Fruit fly (Drosophila melanogaster): Measurements from ENCODE around the gene epsilonCOP.
A peak's percentile ranks its signal among the peaks of the same experiment; 100 is the strongest.

epsilonCOP gene

dm6 chr2L:6457583-6457982 is 31.3 kb upstream of the epsilonCOP start:
- TF ChIP-seq HLH4C (GFP tag; IDR thresholded peaks at IDR 0.05; ENCODE audit: partially characterized antibody) (0 out of 3 replicates have a peak, but pooled peaks have one; percentile 9), kni (GFP tag; optimal IDR thresholded peaks at IDR 0.05) (no peak)

dm6 chr2L:6461497-6461896 is 27.4 kb upstream of the epsilonCOP start:
- TF ChIP-seq HLH4C (GFP tag; IDR thresholded peaks at IDR 0.05; ENCODE audit: partially characterized antibody) (no peak), E2f1 (GFP tag; IDR thresholded peaks at IDR 0.05) (no peak), Optix (GFP tag; IDR thresholded peaks at IDR 0.05) (no peak), CG13287 (GFP tag; IDR thresholded peaks at IDR 0.05; ENCODE audit: partially characterized antibody) (no peak), p53 (GFP tag; optimal IDR thresholded peaks at IDR 0.05) (no peak), CG18476 (GFP tag; optimal IDR thresholded peaks at IDR 0.05) (no peak), pzg (GFP tag; optimal IDR thresholded peaks at IDR 0.05) (no peak), crp (GFP tag; optimal IDR thresholded peaks at IDR 0.05) (no peak), CG11723 (GFP tag; optimal IDR thresholded peaks at IDR 0.05) (peak; percentile 2), CG5180 (GFP tag; optimal IDR thresholded peaks at IDR 0.05) (peak; percentile 58), Scr (GFP tag; IDR thresholded peaks at IDR 0.05; ENCODE audit: partially characterized antibody) (no peak), nerfin-2 (GFP tag; IDR thresholded peaks at IDR 0.05; ENCODE audit: partially characterized antibody) (no peak), CG15601 (tag; optimal IDR thresholded peaks at IDR 0.05) (peak; percentile 12), Ets65A (GFP tag) (no peak), HHEX (GFP tag; optimal IDR thresholded peaks at IDR 0.05) (peak; percentile 46), ap (GFP tag; IDR thresholded peaks at IDR 0.05) (no peak), Pdp1 (GFP tag; optimal IDR thresholded peaks at IDR 0.05) (no peak), CG13123 (GFP tag; optimal IDR thresholded peaks at IDR 0.05) (no peak), CG7745 (tag; optimal IDR thresholded peaks at IDR 0.05) (no peak), CG42726 (GFP tag; IDR thresholded peaks at IDR 0.05; ENCODE audit: partially characterized antibody) (no peak), CG4617 (GFP tag; optimal IDR thresholded peaks at IDR 0.05; ENCODE audit: borderline replicate concordance) (no peak), CG9797 (GFP tag; optimal IDR thresholded peaks at IDR 0.05) (no peak), CG1602 (GFP tag; optimal IDR thresholded peaks at IDR 0.05) (no peak), CG8944 (GFP tag; optimal IDR thresholded peaks at IDR 0.05) (no peak), CkIIα-i1 (GFP tag; IDR thresholded peaks at IDR 0.05) (no peak), CG16813 (GFP tag; IDR thresholded peaks at IDR 0.05; ENCODE audit: partially characterized antibody) (no peak), Ets97D (GFP tag; optimal IDR thresholded peaks at IDR 0.05) (no peak), Dll (GFP tag; IDR thresholded peaks at IDR 0.05; ENCODE audit: partially characterized antibody) (no peak), CG1233 (GFP tag; optimal IDR thresholded peaks at IDR 0.05) (peak; percentile 7), pnt (GFP tag; optimal IDR thresholded peaks at IDR 0.05) (no peak), CG12219 (GFP tag; optimal IDR thresholded peaks at IDR 0.05) (peak; percentile 56), eyg (GFP tag; optimal IDR thresholded peaks at IDR 0.05) (no peak), E2f2 (GFP tag; IDR thresholded peaks at IDR 0.05) (no peak; the same call in 1 of the 2 replicates), abd-A (tag; optimal IDR thresholded peaks at IDR 0.05) (no peak), fd102C (GFP tag; optimal IDR thresholded peaks at IDR 0.05) (no peak), CG1647 (GFP tag; optimal IDR thresholded peaks at IDR 0.05) (no peak), Eip74EF (GFP tag; optimal IDR thresholded peaks at IDR 0.05) (no peak), PHDP (tag; optimal IDR thresholded peaks at IDR 0.05) (peak; percentile 61), CG8924 (tag; optimal IDR thresholded peaks at IDR 0.05) (no peak), Dek (tag; optimal IDR thresholded peaks at IDR 0.05) (no peak), CG9609 (GFP tag; optimal IDR thresholded peaks at IDR 0.05) (no peak), Dbx (GFP tag; IDR thresholded peaks at IDR 0.05) (no peak), kah (GFP tag; optimal IDR thresholded peaks at IDR 0.05) (peak; percentile 49), CG10147 (GFP tag; optimal IDR thresholded peaks at IDR 0.05) (no peak), CG7987 (GFP tag; optimal IDR thresholded peaks at IDR 0.05) (peak; percentile 65), vfl (GFP tag; optimal IDR thresholded peaks at IDR 0.05) (no peak)

All from whole organism, embryonic.